Worm (Caenorhabditis elegans) whole organism, young adult: Measurements from ENCODE around the gene F11E6.6.
A peak's percentile ranks its signal among the peaks of the same experiment; 100 is the strongest.

Experiments used
- B0019.2 ChIP-seq: fragments of 200-800 bp; sonication (Bioruptor generic); conservative IDR thresholded peaks from 2 replicates; pipeline ENCODE4 v1.3.6; 2022; ENCODE audit warnings: missing genetic modification reagents, missing genetic modification characterization, missing compliant biosample characterization
- B0261.1 ChIP-seq: sonication (generic microtip); optimal IDR thresholded peaks from 2 replicates; lab custom pipeline; 2016; ENCODE audit warnings: mild to moderate bottlenecking, missing genetic modification characterization, moderate library complexity, missing compliant biosample characterization
- D2030.7 ChIP-seq: fragments of 200-800 bp; sonication (Bioruptor generic); IDR thresholded peaks from 2 replicates; pipeline ENCODE4 v1.3.6; 2022; ENCODE audit warnings: missing genetic modification reagents, missing genetic modification characterization, missing compliant biosample characterization
- K12H6.12 ChIP-seq: fragments of 200-800 bp; sonication (Bioruptor generic); optimal IDR thresholded peaks from 2 replicates; lab custom pipeline; 2018; ENCODE audit warnings: mild to moderate bottlenecking, missing genetic modification characterization, missing compliant biosample characterization
- Y56A3A.18 ChIP-seq: fragments of 200-800 bp; sonication (Bioruptor generic); IDR thresholded peaks from 2 replicates; pipeline ENCODE4 v1.3.6; 2022; ENCODE audit warnings: missing genetic modification reagents, missing genetic modification characterization, missing compliant biosample characterization
- ama-1 ChIP-seq, 3 experiments: fragments of 150-350 bp in 1 of 3; sonication (generic microtip) in 2 of 3; optimal IDR thresholded peaks; 2 replicates each; lab custom pipeline; 2014 to 2018; ENCODE audit warnings: missing biosample characterization in 2 of 3, missing genetic modification characterization in 2 of 3, missing genetic modification reagents in 2 of 3
- aptf-2 ChIP-seq: fragments of 200-800 bp; sonication (Bioruptor generic); conservative IDR thresholded peaks from 2 replicates; pipeline ENCODE4 v1.3.6; 2022; ENCODE audit warnings: missing genetic modification reagents, missing genetic modification characterization, missing compliant biosample characterization
- aptf-3 ChIP-seq: fragments of 200-800 bp; sonication (Bioruptor generic); IDR thresholded peaks from 2 replicates; pipeline ENCODE4 v1.3.6; 2022; ENCODE audit warnings: missing genetic modification characterization, missing compliant biosample characterization
- athp-1 ChIP-seq: sonication (generic microtip); optimal IDR thresholded peaks from 2 replicates; lab custom pipeline; 2017; ENCODE audit warnings: mild to moderate bottlenecking, missing genetic modification characterization, missing compliant biosample characterization
- ceh-27 ChIP-seq: fragments of 200-800 bp; sonication (Bioruptor generic); optimal IDR thresholded peaks from 2 replicates; lab custom pipeline; 2018; ENCODE audit warnings: mild to moderate bottlenecking, missing genetic modification characterization, moderate library complexity, missing compliant biosample characterization
- die-1 ChIP-seq: sonication (generic microtip); optimal IDR thresholded peaks from 2 replicates; lab custom pipeline; 2016; ENCODE audit warnings: missing genotype, mild to moderate bottlenecking, missing genetic modification characterization, missing compliant biosample characterization
- egl-44 ChIP-seq: fragments of 200-800 bp; sonication (Bioruptor generic); IDR thresholded peaks from 2 replicates; pipeline ENCODE4 v1.3.6; 2022; ENCODE audit warnings: missing genetic modification reagents, missing genetic modification characterization, missing compliant biosample characterization
- fkh-3 ChIP-seq: sonication (generic microtip); optimal IDR thresholded peaks from 2 replicates; lab custom pipeline; 2016; ENCODE audit warnings: mild to moderate bottlenecking, missing genetic modification characterization, missing compliant biosample characterization
- hmg-1.2 ChIP-seq: fragments of 200-800 bp; sonication (Bioruptor generic); IDR thresholded peaks from 2 replicates; pipeline ENCODE4 v1.3.6; 2022; ENCODE audit warnings: missing genetic modification reagents, missing genetic modification characterization, missing compliant biosample characterization
- let-526 ChIP-seq: fragments of 200-800 bp; sonication (Bioruptor generic); IDR thresholded peaks from 2 replicates; pipeline ENCODE4 v1.3.6; 2022; ENCODE audit warnings: missing genetic modification reagents, missing genetic modification characterization, missing compliant biosample characterization
- let-607 ChIP-seq, 2 experiments: fragments of 200-800 bp in 1 of 2; sonication (Bioruptor generic) in 1 of 2; sonication (generic microtip) in 1 of 2; optimal IDR thresholded peaks; 2 replicates each; lab custom pipeline; 2016 to 2018; ENCODE audit warnings: mild to moderate bottlenecking in 2 of 2, missing compliant biosample characterization in 2 of 2, missing genetic modification characterization in 2 of 2, moderate library complexity in 2 of 2, missing genotype in 1 of 2
- lin-40 ChIP-seq: sonication (generic microtip); optimal IDR thresholded peaks from 2 replicates; lab custom pipeline; 2016; ENCODE audit warnings: missing genetic modification characterization, mild to moderate bottlenecking, missing compliant biosample characterization, missing genotype, missing genetic modification reagents
- lsy-27 ChIP-seq: sonication (generic microtip); optimal IDR thresholded peaks from 2 replicates; lab custom pipeline; 2017; ENCODE audit warnings: missing genetic modification characterization, mild to moderate bottlenecking, missing compliant biosample characterization, antibody characterized with exemption, missing genotype, borderline replicate concordance; ENCODE audit not compliant: insufficient read depth
- madf-10 ChIP-seq: sonication (generic microtip); optimal IDR thresholded peaks from 2 replicates; lab custom pipeline; 2016; ENCODE audit warnings: mild to moderate bottlenecking, missing genetic modification characterization, missing compliant biosample characterization
- mel-28 ChIP-seq: sonication (generic microtip); optimal IDR thresholded peaks from 2 replicates; lab custom pipeline; 2016; ENCODE audit warnings: borderline replicate concordance, mild to moderate bottlenecking, missing genetic modification characterization, missing compliant biosample characterization
- mes-4 ChIP-seq: sonication (generic microtip); optimal IDR thresholded peaks from 2 replicates; lab custom pipeline; 2016; ENCODE audit warnings: missing genotype, missing genetic modification characterization, missing compliant biosample characterization
- nfyb-1 ChIP-seq: fragments of 200-800 bp; sonication (Bioruptor generic); IDR thresholded peaks from 2 replicates; pipeline ENCODE4 v1.3.6; 2022; ENCODE audit warnings: missing genetic modification reagents, missing genetic modification characterization, missing compliant biosample characterization
- nhr-27 ChIP-seq: fragments of 200-800 bp; sonication (Bioruptor generic); optimal IDR thresholded peaks from 2 replicates; lab custom pipeline; 2018; ENCODE audit warnings: mild to moderate bottlenecking, missing genetic modification characterization, moderate library complexity, missing compliant biosample characterization
- rpc-1 ChIP-seq, 2 experiments: fragments of 150-350 bp in 1 of 2; sonication (generic microtip) in 1 of 2; optimal IDR thresholded peaks; 2 replicates each; lab custom pipeline; 2014 to 2018; ENCODE audit warnings: missing biosample characterization in 1 of 2, missing genetic modification characterization in 1 of 2, missing genetic modification reagents in 1 of 2, missing genotype in 1 of 2
- snpc-1.1 ChIP-seq: sonication (generic microtip); optimal IDR thresholded peaks from 2 replicates; lab custom pipeline; 2017; ENCODE audit warnings: missing genetic modification characterization, mild to moderate bottlenecking, missing compliant biosample characterization, antibody characterized with exemption, moderate library complexity, missing genotype, missing genetic modification reagents; ENCODE audit not compliant: insufficient read depth
- snpc-3.4 ChIP-seq: sonication (generic microtip); optimal IDR thresholded peaks from 2 replicates; lab custom pipeline; 2017; ENCODE audit warnings: missing genetic modification characterization, mild to moderate bottlenecking, missing compliant biosample characterization, antibody characterized with exemption, moderate library complexity, missing genotype, missing genetic modification reagents
- snpc-4 ChIP-seq, 5 experiments: fragments of 150-350 bp in 1 of 5; sonication (generic microtip) in 4 of 5; optimal IDR thresholded peaks; 2 replicates each; lab custom pipeline; 2014 to 2018; ENCODE audit warnings: missing genetic modification characterization in 5 of 5, missing biosample characterization in 3 of 5, antibody characterized with exemption in 2 of 5, mild to moderate bottlenecking in 2 of 5, missing compliant biosample characterization in 2 of 5, missing genotype in 2 of 5, moderate library complexity in 2 of 5, missing genetic modification reagents in 1 of 5
- somi-1 ChIP-seq: fragments of 200-800 bp; sonication (Bioruptor generic); optimal IDR thresholded peaks from 2 replicates; lab custom pipeline; 2018; ENCODE audit warnings: mild to moderate bottlenecking, missing genetic modification characterization, missing compliant biosample characterization
- tlf-1 ChIP-seq: fragments of 200-800 bp; sonication (Bioruptor generic); optimal IDR thresholded peaks from 2 replicates; lab custom pipeline; 2018; ENCODE audit warnings: mild to moderate bottlenecking, missing genetic modification characterization, missing compliant biosample characterization
- unc-62 ChIP-seq: fragments of 150-350 bp; optimal IDR thresholded peaks from 2 replicates; lab custom pipeline; 2014; ENCODE audit warnings: missing biosample characterization, missing genetic modification reagents, missing genetic modification characterization
- zfh-2 ChIP-seq: fragments of 200-800 bp; sonication (Bioruptor generic); conservative IDR thresholded peaks from 2 replicates; pipeline ENCODE4 v1.3.6; 2022; ENCODE audit warnings: missing genetic modification reagents, missing genetic modification characterization, missing compliant biosample characterization
- ztf-18 ChIP-seq: sonication (generic microtip); optimal IDR thresholded peaks from 2 replicates; lab custom pipeline; 2016; ENCODE audit warnings: missing genotype, mild to moderate bottlenecking, missing genetic modification characterization, missing compliant biosample characterization
- ztf-26 ChIP-seq: sonication (generic microtip); optimal IDR thresholded peaks from 2 replicates; lab custom pipeline; 2017; ENCODE audit warnings: missing genetic modification characterization, missing compliant biosample characterization
- ztf-3 ChIP-seq: fragments of 200-800 bp; sonication (Bioruptor generic); optimal IDR thresholded peaks from 2 replicates; lab custom pipeline; 2018; ENCODE audit warnings: mild to moderate bottlenecking, missing genetic modification characterization, missing compliant biosample characterization

F11E6.6 gene

ce11 chrIV:17475743-17476142, 10.0 kb upstream of the F11E6.6 start, which contains the start of gene grl-24:
TSS of gene grl-24 (minus strand) at chrIV:17475843.
- TF ChIP-seq B0261.1 (tag; lab: Kevin White, UChicago) (no peak), egl-44 (no peak), hmg-1.2 (no peak)

ce11 chrIV:17475242-17475641, 9.5 kb upstream of the F11E6.6 start, which contains the start of gene F11E6.9:
TSS of gene F11E6.9 (minus strand) at chrIV:17475342.
- TF ChIP-seq D2030.7 (GFP tag; lab: Robert Waterston, UW) = no peak
- TF ChIP-seq Y56A3A.18 (GFP tag; lab: Robert Waterston, UW) = no peak
- no peak for TF ChIP-seq ztf-3
- TF ChIP-seq aptf-3 (GFP tag; lab: Robert Waterston, UW) = no peak
- no peak for TF ChIP-seq aptf-2 (GFP tag; lab: Robert Waterston, UW)
- no peak for TF ChIP-seq die-1 (tag; lab: Kevin White, UChicago)
- TF ChIP-seq fkh-3 (tag; lab: Kevin White, UChicago) = no peak
- no peak for TF ChIP-seq let-526 (GFP tag; lab: Robert Waterston, UW)
- no peak for TF ChIP-seq ama-1 (optimal IDR thresholded peaks at IDR 0.05; lab: Kevin White, UChicago)
- TF ChIP-seq ama-1 (GFP tag; optimal IDR thresholded peaks at IDR 0.05; lab: Kevin White, UChicago) = no peak
- no peak for TF ChIP-seq ztf-18 (tag; lab: Kevin White, UChicago)
- TF ChIP-seq tlf-1 (GFP tag; lab: Kevin White, UChicago) = no peak
- TF ChIP-seq mel-28 (tag; lab: Kevin White, UChicago) = no peak
- no peak for TF ChIP-seq lsy-27
- TF ChIP-seq unc-62 (GFP tag; lab: Kevin White, UChicago) = no peak
- no peak for TF ChIP-seq athp-1
- no peak for TF ChIP-seq let-607 (tag; optimal IDR thresholded peaks at IDR 0.05; lab: Kevin White, UChicago)
- no peak for TF ChIP-seq snpc-1.1 (tag; lab: Kevin White, UChicago)
- TF ChIP-seq B0019.2 (GFP tag; lab: Robert Waterston, UW) = no peak
- no peak for TF ChIP-seq somi-1 (GFP tag; lab: Kevin White, UChicago)
- TF ChIP-seq, all 124 proteins: peak for 0

ce11 chrIV:17474047-17474446, 8.3 kb upstream of the F11E6.6 start:
- TF ChIP-seq lin-40 (tag; lab: Kevin White, UChicago) (peak; percentile 76), nfyb-1 (GFP tag; lab: Robert Waterston, UW) (0 out of 2 replicates have a peak, but pooled peaks have one; percentile 44), snpc-3.4 (tag; lab: Kevin White, UChicago) (no peak), somi-1 (GFP tag; lab: Kevin White, UChicago) (peak; percentile 33), ztf-26 (peak; percentile 43)

ce11 chrIV:17473034-17473433, 7.2 kb upstream of the F11E6.6 start, which contains the start of gene gba-3:
TSS of gene gba-3 (plus strand) at chrIV:17473334.
- TF ChIP-seq snpc-4 (GFP tag; optimal IDR thresholded peaks at IDR 0.05; lab: Kevin White, UChicago) = no peak
- TF ChIP-seq snpc-4 (tag; optimal IDR thresholded peaks at IDR 0.05; lab: Kevin White, UChicago) = no peak
- no peak for TF ChIP-seq athp-1

ce11 chrIV:17471870-17472459, 6.2 kb upstream of the F11E6.6 start, which contains the start of gene epic-1:
TSS of gene epic-1 (minus strand) at chrIV:17471920.
- TF ChIP-seq nhr-27 (tag; lab: Kevin White, UChicago) = no peak
- TF ChIP-seq ztf-18 (tag; lab: Kevin White, UChicago) = no peak
- TF ChIP-seq tlf-1 (GFP tag; lab: Kevin White, UChicago) = no peak
- no peak for TF ChIP-seq rpc-1 (optimal IDR thresholded peaks at IDR 0.05; lab: Kevin White, UChicago)
- TF ChIP-seq rpc-1 (tag; optimal IDR thresholded peaks at IDR 0.05; lab: Kevin White, UChicago) = no peak
- TF ChIP-seq madf-10 (tag; lab: Kevin White, UChicago) = no peak
- TF ChIP-seq snpc-3.4 (tag; lab: Kevin White, UChicago) = no peak
- TF ChIP-seq K12H6.12 = no peak
- no peak for TF ChIP-seq zfh-2 (GFP tag; lab: Robert Waterston, UW)
- peak; percentile 4 for TF ChIP-seq somi-1 (GFP tag; lab: Kevin White, UChicago)
- peak; percentile 58 for TF ChIP-seq ceh-27
- TF ChIP-seq mes-4 (tag; lab: Kevin White, UChicago) = no peak
